Worm (Caenorhabditis elegans) whole organism, L4/young adult: ENCODE measurements around the gene srg-9.

Experiments
- dao-5 ChIP-seq: sonication (generic microtip); optimal IDR thresholded peaks from 2 replicates; lab custom pipeline; 2016; ENCODE audit warnings: missing genotype, missing genetic modification characterization, moderate library complexity, missing compliant biosample characterization
- him-1 ChIP-seq: sonication (generic microtip); optimal IDR thresholded peaks from 2 replicates; lab custom pipeline; 2016; ENCODE audit warnings: missing genotype, missing genetic modification reagents, missing genetic modification characterization, missing compliant biosample characterization

ce11 chrIII:6215943-6216342 is 40.6 kb downstream of the srg-9 start:
- TF ChIP-seq him-1 (no peak), dao-5 (tag; lab: Kevin White, UChicago) (no peak)
